Fruit fly (Drosophila melanogaster) whole organism, embryonic: ENCODE results near the gene Pdi.
A peak's percentile ranks its signal among the peaks of the same experiment; 100 is the strongest.

Experiments used
- CG10274 ChIP-seq: fragments of 200-800 bp; sonication (Bioruptor generic); optimal IDR thresholded peaks from 3 replicates; lab custom pipeline; 2017; ENCODE audit warnings: missing biosample characterization, mild to moderate bottlenecking, missing genetic modification characterization
- CG10654 ChIP-seq: fragments of 200-800 bp; sonication (Bioruptor generic); optimal IDR thresholded peaks from 2 replicates; lab custom pipeline; 2016; ENCODE audit warnings: missing biosample characterization, missing genetic modification characterization
- CG11560 ChIP-seq: fragments of 200-800 bp; sonication (Bioruptor generic); IDR thresholded peaks from 3 replicates; pipeline ENCODE4 v1.3.6; 2022; ENCODE audit warnings: missing biosample characterization, missing genetic modification characterization
- CG11695 ChIP-seq: fragments of 200-800 bp; sonication (Bioruptor generic); IDR thresholded peaks from 3 replicates; pipeline ENCODE4 v1.3.6; 2022; ENCODE audit warnings: missing biosample characterization, missing genetic modification characterization
- CG12769 ChIP-seq: fragments of 200-800 bp; sonication (Bioruptor generic); optimal IDR thresholded peaks from 2 replicates; lab custom pipeline; 2019; ENCODE audit warnings: missing biosample characterization, mild to moderate bottlenecking, missing genetic modification characterization, moderate library complexity
- CG13287 ChIP-seq: fragments of 200-800 bp; sonication (Bioruptor generic); IDR thresholded peaks from 2 replicates; pipeline ENCODE4 v1.3.6; 2022; ENCODE audit warnings: missing biosample characterization, missing genetic modification characterization; ENCODE audit not compliant: partially characterized antibody
- CG13624 ChIP-seq: fragments of 200-800 bp; sonication (Bioruptor generic); optimal IDR thresholded peaks from 2 replicates; lab custom pipeline; 2016; ENCODE audit warnings: missing biosample characterization, missing genetic modification characterization
- CG14710 ChIP-seq: fragments of 200-800 bp; sonication (Bioruptor generic); optimal IDR thresholded peaks from 3 replicates; lab custom pipeline; 2019; ENCODE audit warnings: missing biosample characterization, mild to moderate bottlenecking, missing genetic modification characterization, moderate library complexity
- CG18619 ChIP-seq: fragments of 200-800 bp; sonication (Bioruptor generic); optimal IDR thresholded peaks from 3 replicates; lab custom pipeline; 2017; ENCODE audit warnings: missing biosample characterization, mild to moderate bottlenecking, missing genetic modification characterization
- CG2202 ChIP-seq: fragments of 200-800 bp; sonication (Bioruptor generic); optimal IDR thresholded peaks from 2 replicates; lab custom pipeline; 2018; ENCODE audit warnings: missing biosample characterization, mild to moderate bottlenecking, missing genetic modification characterization
- CG7839 ChIP-seq: fragments of 200-800 bp; sonication (Bioruptor generic); optimal IDR thresholded peaks from 3 replicates; lab custom pipeline; 2018; ENCODE audit warnings: missing biosample characterization, mild to moderate bottlenecking, missing genetic modification characterization, moderate library complexity
- CG9817 ChIP-seq: fragments of 200-800 bp; sonication (Bioruptor generic); optimal IDR thresholded peaks from 2 replicates; lab custom pipeline; 2018; ENCODE audit warnings: missing biosample characterization, mild to moderate bottlenecking, missing genetic modification characterization, moderate library complexity
- CHES-1-like ChIP-seq: fragments of 200-800 bp; sonication (Bioruptor generic); optimal IDR thresholded peaks from 2 replicates; lab custom pipeline; 2016; ENCODE audit warnings: missing biosample characterization, missing genetic modification characterization
- D ChIP-seq, 2 experiments: fragments of 200-800 bp in 1 of 2; fragments of >200 bp in 1 of 2; sonication (Bioruptor generic) in 1 of 2; optimal IDR thresholded peaks; 2 replicates in 1 of 2; 3 replicates in 1 of 2; lab custom pipeline; 2017; ENCODE audit warnings: mild to moderate bottlenecking in 1 of 2, missing biosample characterization in 1 of 2, missing genetic modification characterization in 1 of 2, missing genetic modification reagents in 1 of 2
- Dfd ChIP-seq, 2 experiments: fragments of >200 bp; optimal IDR thresholded peaks; 2 replicates each; lab custom pipeline; 2017; ENCODE audit warnings: missing biosample characterization in 2 of 2, missing genetic modification characterization in 2 of 2
- Hmx ChIP-seq: fragments of 200-800 bp; sonication (Bioruptor generic); optimal IDR thresholded peaks from 2 replicates; lab custom pipeline; 2016; ENCODE audit warnings: missing biosample characterization, missing genetic modification characterization
- Hr78 ChIP-seq, 2 experiments: fragments of 200-800 bp in 1 of 2; fragments of >200 bp in 1 of 2; sonication (Bioruptor generic) in 1 of 2; optimal IDR thresholded peaks; 2 replicates each; lab custom pipeline; 2017 to 2019; ENCODE audit warnings: missing biosample characterization in 2 of 2, missing genetic modification characterization in 2 of 2, mild to moderate bottlenecking in 1 of 2, moderate library complexity in 1 of 2
- Jarid2 ChIP-seq: fragments of 200-800 bp; sonication (Bioruptor generic); optimal IDR thresholded peaks from 3 replicates; lab custom pipeline; 2017; ENCODE audit warnings: mild to moderate bottlenecking, missing biosample characterization, missing genetic modification reagents, missing genetic modification characterization
- NC2β ChIP-seq: fragments of 200-800 bp; sonication (Bioruptor generic); optimal IDR thresholded peaks from 2 replicates; lab custom pipeline; 2016; ENCODE audit warnings: missing biosample characterization, missing genetic modification characterization
- Rx ChIP-seq: fragments of 200-800 bp; sonication (Bioruptor generic); IDR thresholded peaks from 2 replicates; pipeline ENCODE4 v1.3.6; 2022; ENCODE audit warnings: missing biosample characterization, missing genetic modification characterization
- Sry-β ChIP-seq: fragments of 200-800 bp; sonication (Bioruptor generic); optimal IDR thresholded peaks from 2 replicates; lab custom pipeline; 2018; ENCODE audit warnings: missing biosample characterization, mild to moderate bottlenecking, missing genetic modification characterization, moderate library complexity
- TFAM ChIP-seq: fragments of 200-800 bp; sonication (Bioruptor generic); optimal IDR thresholded peaks from 2 replicates; lab custom pipeline; 2017; ENCODE audit warnings: missing biosample characterization, missing genetic modification characterization, inconsistent platforms
- Taf1 ChIP-seq: fragments of 200-800 bp; sonication (Bioruptor generic); IDR thresholded peaks from 2 replicates; pipeline ENCODE4 v1.3.6; 2022; ENCODE audit warnings: missing biosample characterization, missing genetic modification characterization
- Trl ChIP-seq, 3 experiments: fragments of >200 bp in 2 of 3; fragments of 200-800 bp in 1 of 3; sonication (Bioruptor generic) in 1 of 3; optimal IDR thresholded peaks; 2 replicates in 1 of 3; 3 replicates in 2 of 3; lab custom pipeline; 2016 to 2017; ENCODE audit warnings: missing biosample characterization in 1 of 3, missing genetic modification characterization in 1 of 3
- ab ChIP-seq: fragments of 200-800 bp; sonication (Bioruptor generic); optimal IDR thresholded peaks from 2 replicates; lab custom pipeline; 2016; ENCODE audit warnings: missing biosample characterization, missing genetic modification characterization
- br ChIP-seq: fragments of >200 bp; optimal IDR thresholded peaks from 2 replicates; lab custom pipeline; 2017
- dmrt11E ChIP-seq: fragments of 200-800 bp; sonication (Bioruptor generic); optimal IDR thresholded peaks from 3 replicates; lab custom pipeline; 2018; ENCODE audit warnings: missing biosample characterization, mild to moderate bottlenecking, missing genetic modification characterization, moderate library complexity
- en ChIP-seq: fragments of 200-800 bp; sonication (Bioruptor generic); optimal IDR thresholded peaks from 2 replicates; lab custom pipeline; 2016; ENCODE audit warnings: missing biosample characterization, missing genetic modification characterization
- fru ChIP-seq: fragments of >200 bp; optimal IDR thresholded peaks from 2 replicates; lab custom pipeline; 2017
- kni ChIP-seq: fragments of 200-800 bp; sonication (Bioruptor generic); optimal IDR thresholded peaks from 3 replicates; lab custom pipeline; 2017; ENCODE audit warnings: mild to moderate bottlenecking, missing biosample characterization, missing genetic modification reagents, missing genetic modification characterization
- lola ChIP-seq, 3 experiments: fragments of >200 bp in 2 of 3; fragments of 200-800 bp in 1 of 3; sonication (Bioruptor generic) in 1 of 3; optimal IDR thresholded peaks; 2 replicates each; lab custom pipeline; 2017 to 2019; ENCODE audit warnings: missing biosample characterization in 3 of 3, missing genetic modification characterization in 3 of 3, mild to moderate bottlenecking in 1 of 3, moderate library complexity in 1 of 3
- luna ChIP-seq: fragments of 200-800 bp; sonication (Bioruptor generic); optimal IDR thresholded peaks from 2 replicates; lab custom pipeline; 2016; ENCODE audit warnings: missing biosample characterization, missing genetic modification characterization
- maf-S ChIP-seq: fragments of 200-800 bp; sonication (Bioruptor generic); optimal IDR thresholded peaks from 2 replicates; lab custom pipeline; 2016; ENCODE audit warnings: missing biosample characterization, missing genetic modification characterization
- nau ChIP-seq: fragments of 200-800 bp; sonication (Bioruptor generic); optimal IDR thresholded peaks from 3 replicates; lab custom pipeline; 2017; ENCODE audit warnings: missing biosample characterization, mild to moderate bottlenecking, missing genetic modification characterization, missing genetic modification reagents
- onecut ChIP-seq: fragments of 200-800 bp; sonication (Bioruptor generic); IDR thresholded peaks from 2 replicates; pipeline ENCODE4 v1.3.6; 2022; ENCODE audit warnings: missing biosample characterization, missing genetic modification characterization
- peb ChIP-seq: fragments of 200-800 bp; sonication (Bioruptor generic); IDR thresholded peaks from 2 replicates; pipeline ENCODE4 v1.3.6; 2022; ENCODE audit warnings: missing biosample characterization, missing genetic modification characterization
- rib ChIP-seq: fragments of 200-800 bp; sonication (Bioruptor generic); IDR thresholded peaks from 2 replicates; pipeline ENCODE4 v1.3.6; 2022; ENCODE audit warnings: missing biosample characterization, missing genetic modification characterization
- ro ChIP-seq: fragments of 200-800 bp; sonication (Bioruptor generic); IDR thresholded peaks from 2 replicates; pipeline ENCODE4 v1.3.6; 2022; ENCODE audit warnings: missing biosample characterization, missing genetic modification characterization
- run ChIP-seq: fragments of 200-800 bp; sonication (Bioruptor generic); optimal IDR thresholded peaks from 3 replicates; lab custom pipeline; 2018; ENCODE audit warnings: missing biosample characterization, mild to moderate bottlenecking, missing genetic modification characterization
- sens ChIP-seq: fragments of 200-800 bp; sonication (Bioruptor generic); peaks from one replicate; lab custom pipeline; 2016; ENCODE audit warnings: missing biosample characterization, missing genetic modification characterization
- shn ChIP-seq: fragments of 200-800 bp; sonication (Bioruptor generic); optimal IDR thresholded peaks from 3 replicates; lab custom pipeline; 2016; ENCODE audit warnings: missing biosample characterization, missing genetic modification characterization
- sim ChIP-seq: fragments of 200-800 bp; sonication (Bioruptor generic); IDR thresholded peaks from 2 replicates; pipeline ENCODE4 v1.3.6; 2022; ENCODE audit warnings: missing biosample characterization, missing genetic modification characterization
- z ChIP-seq: fragments of 200-800 bp; sonication (Bioruptor generic); IDR thresholded peaks from 3 replicates; pipeline ENCODE4 v1.3.6; 2022; ENCODE audit warnings: missing biosample characterization, missing genetic modification characterization

The Pdi gene

dm6 chr3L:15136659-15137572 is 5.7 kb downstream of the Pdi start, which contains the start of gene CG12316 (continued):
- TF ChIP-seq Sry-β (GFP tag; lab: Kevin White, UChicago) (peak; percentile 22), TFAM (peak; percentile 65), maf-S (GFP tag; lab: Kevin White, UChicago) (peak; percentile 89), Rx (GFP tag; lab: Robert Waterston, UW) (peak; percentile 80), Hmx (GFP tag; lab: Kevin White, UChicago) (peak; percentile 82)

dm6 chr3L:15131278-15131677 is 11.4 kb downstream of the Pdi start, which contains the start of gene CG13457:
Gene CG13457, minus strand, starts transcription at chr3L:15131378.
- TF ChIP-seq CG11695 (GFP tag; lab: Robert Waterston, UW) (no peak), ab (GFP tag; lab: Kevin White, UChicago) (no peak), CG2202 (tag; lab: Kevin White, UChicago) (no peak), shn (GFP tag; lab: Kevin White, UChicago) (no peak), ro (GFP tag; lab: Robert Waterston, UW) (no peak), CG11560 (tag; lab: Robert Waterston, UW) (no peak), CG10654 (no peak)

dm6 chr3L:15125717-15126116 is 16.9 kb downstream of the Pdi start:
- TF ChIP-seq NC2β (GFP tag; lab: Kevin White, UChicago), result no peak
- no peak for TF ChIP-seq TFAM
- TF ChIP-seq sim, result no peak
- TF ChIP-seq run (tag; lab: Kevin White, UChicago), result no peak
- no peak for TF ChIP-seq peb
- TF ChIP-seq en (GFP tag; lab: Kevin White, UChicago), result no peak
- TF ChIP-seq CG7839, result no peak
- peak; percentile 82 for TF ChIP-seq sens
- no peak for TF ChIP-seq Taf1 (GFP tag; lab: Robert Waterston, UW)
- peak in 1 of 2 experiments; percentile 0 for TF ChIP-seq Hr78 (GFP tag; optimal IDR thresholded peaks at IDR 0.05; lab: Kevin White, UChicago)
- peak in 1 of 3 experiments; percentile 24 for TF ChIP-seq lola (GFP tag; optimal IDR thresholded peaks at IDR 0.05; lab: Kevin White, UChicago)
- peak; percentile 2 for TF ChIP-seq dmrt11E (tag; lab: Kevin White, UChicago)

- no peak for TF ChIP-seq CHES-1-like (GFP tag; lab: Kevin White, UChicago)
- TF ChIP-seq kni (GFP tag; lab: Kevin White, UChicago), result peak; percentile 91
- peak; percentile 81 for TF ChIP-seq D (optimal IDR thresholded peaks at IDR 0.05; lab: Kevin White, UChicago)
- TF ChIP-seq D (GFP tag; optimal IDR thresholded peaks at IDR 0.05; lab: Kevin White, UChicago), result no peak
- no peak for TF ChIP-seq luna (GFP tag; lab: Kevin White, UChicago)
- no peak for TF ChIP-seq nau (GFP tag; lab: Kevin White, UChicago)
- TF ChIP-seq CG12769 (tag; lab: Kevin White, UChicago), result peak; percentile 79
- TF ChIP-seq rib (GFP tag; lab: Robert Waterston, UW), result no peak
- TF ChIP-seq onecut (GFP tag; lab: Robert Waterston, UW), result no peak
- TF ChIP-seq br (lab: Kevin White, UChicago), result no peak
- TF ChIP-seq Trl (optimal IDR thresholded peaks at IDR 0.05; lab: Kevin White, UChicago), result peak; percentile 50 to 55
- no peak for TF ChIP-seq Trl (GFP tag; optimal IDR thresholded peaks at IDR 0.05; lab: Kevin White, UChicago)
- peak; percentile 50 for TF ChIP-seq Jarid2
- peak; percentile 50; the same call in 1 of the 2 replicates for TF ChIP-seq CG13287 (GFP tag; lab: Robert Waterston, UW)
- no peak for TF ChIP-seq CG18619 (GFP tag; lab: Kevin White, UChicago)
- no peak for TF ChIP-seq Sry-β (GFP tag; lab: Kevin White, UChicago)
- peak; percentile 14 for TF ChIP-seq CG10274 (GFP tag; lab: Kevin White, UChicago)
- TF ChIP-seq CG14710, result no peak
- no peak for TF ChIP-seq Dfd (GFP tag; optimal IDR thresholded peaks at IDR 0.05; lab: Kevin White, UChicago)
- 0 out of 3 replicates have a peak, but pooled peaks have one; percentile 17 for TF ChIP-seq z
- no peak for TF ChIP-seq CG13624 (GFP tag; lab: Kevin White, UChicago)
- TF ChIP-seq CG10654, result no peak
- no peak for TF ChIP-seq CG9817 (tag; lab: Kevin White, UChicago)
- TF ChIP-seq fru (lab: Kevin White, UChicago), result no peak
Observed at dm6 chr3L:15125077-15125652, 17.5 kb downstream of the Pdi start, which contains the start of gene CG16959. Gene CG16959, minus strand, starts transcription at chr3L:15125321.
